Worm (Caenorhabditis elegans) whole organism, L4/young adult: ENCODE data around the gene lnkn-1.

Experiments
- W03F9.2 ChIP-seq: fragments of 150-350 bp; optimal IDR thresholded peaks from 2 replicates; lab custom pipeline; 2014; ENCODE audit warnings: missing biosample characterization, missing genetic modification characterization
- dao-5 ChIP-seq: sonication (generic microtip); optimal IDR thresholded peaks from 2 replicates; lab custom pipeline; 2016; ENCODE audit warnings: missing genotype, missing genetic modification characterization, moderate library complexity, missing compliant biosample characterization
- him-1 ChIP-seq: sonication (generic microtip); optimal IDR thresholded peaks from 2 replicates; lab custom pipeline; 2016; ENCODE audit warnings: missing genotype, missing genetic modification reagents, missing genetic modification characterization, missing compliant biosample characterization

Gene lnkn-1

DNA sequence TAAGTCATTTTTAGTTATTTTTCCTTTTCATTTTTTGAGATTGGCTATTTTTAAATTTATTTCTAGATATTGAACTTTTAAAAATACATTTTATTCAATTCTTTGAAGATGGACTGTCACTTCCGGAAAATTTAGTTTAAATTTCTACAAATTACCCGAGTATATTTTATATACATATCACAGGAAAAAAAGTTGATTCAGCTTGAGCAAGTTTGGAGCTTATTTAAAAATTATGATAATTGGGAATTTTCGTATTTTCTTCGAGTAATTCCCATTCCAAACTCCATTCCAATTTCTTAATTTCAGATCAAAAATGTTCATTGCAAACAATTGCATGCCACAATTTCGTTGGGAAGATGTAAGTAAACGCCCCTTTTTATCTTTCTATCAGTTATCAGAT, 39.7 kb downstream of the lnkn-1 start, which contains the start of gene arrd-15:
arrd-15 (plus strand) TSS at position 301 of the 400 bp plus-strand sequence.
- TF ChIP-seq W03F9.2 (tag; lab: Kevin White, UChicago) (no peak), dao-5 (tag; lab: Kevin White, UChicago) (no peak), him-1 (tag; lab: Kevin White, UChicago) (no peak)

DNA sequence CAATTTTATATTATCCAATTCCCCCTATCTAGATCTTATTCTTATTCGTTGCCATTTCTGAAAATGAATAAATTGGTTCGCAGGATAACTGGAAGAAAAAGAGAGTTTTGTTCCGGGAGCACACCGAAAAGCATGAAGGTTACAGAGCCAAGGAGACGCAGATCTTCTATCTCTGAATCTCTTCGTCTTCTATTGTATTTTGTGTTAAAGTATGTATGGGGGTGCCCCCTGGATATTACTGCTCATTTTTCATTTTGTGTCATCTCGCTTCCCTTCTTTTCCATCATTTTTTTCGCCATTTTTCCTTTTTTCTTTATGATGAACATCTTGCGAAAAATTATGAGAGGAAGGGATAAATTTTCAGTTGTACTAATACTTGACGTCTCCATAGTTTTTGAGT, 43.7 kb downstream of the lnkn-1 start:
- TF ChIP-seq him-1 (tag; lab: Kevin White, UChicago) = no peak

DNA sequence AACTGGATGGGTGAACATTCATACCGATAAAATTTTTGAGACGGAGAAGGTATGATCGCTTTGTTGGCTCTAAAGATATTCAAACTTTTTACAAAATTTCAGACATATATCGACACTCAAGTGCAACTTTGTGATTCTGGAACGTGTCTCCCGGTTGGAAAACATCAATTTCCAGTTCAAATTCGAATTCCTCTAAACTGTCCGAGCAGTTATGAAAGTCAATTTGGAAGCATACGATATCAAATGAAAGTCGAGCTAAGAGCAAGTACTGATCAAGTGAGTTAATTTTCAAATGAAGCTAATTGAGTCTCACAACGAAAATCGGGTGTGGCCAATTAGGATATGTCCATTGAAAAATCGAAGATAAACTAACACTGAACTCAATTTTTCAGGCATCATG, 44.3 kb downstream of the lnkn-1 start:
- TF ChIP-seq dao-5 (tag; lab: Kevin White, UChicago) = no peak
- TF ChIP-seq him-1 (tag; lab: Kevin White, UChicago) = no peak
- TF ChIP-seq W03F9.2 (tag; lab: Kevin White, UChicago) = no peak

DNA sequence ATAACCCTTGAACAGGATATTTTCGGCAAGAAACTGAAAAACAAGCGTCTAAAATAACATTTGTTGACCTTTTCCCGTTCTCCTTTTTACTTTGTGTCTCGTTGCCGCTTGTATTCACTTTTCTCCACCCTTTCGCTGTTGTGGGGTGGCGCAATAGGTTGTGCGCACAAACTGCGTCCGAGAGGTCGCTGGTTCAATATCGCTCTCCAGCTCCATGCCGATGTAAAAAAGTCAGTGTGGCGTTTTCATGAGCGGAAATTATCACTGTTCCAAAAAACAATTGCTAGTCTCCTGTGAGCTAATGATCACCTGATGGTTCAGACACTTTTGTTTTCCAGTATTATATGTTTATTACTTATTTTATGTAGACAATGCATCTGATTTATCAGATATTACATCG, 47.5 kb downstream of the lnkn-1 start:
- TF ChIP-seq W03F9.2 (tag; lab: Kevin White, UChicago) = peak; percentile 31
- peak; percentile 4 for TF ChIP-seq dao-5 (tag; lab: Kevin White, UChicago)
- peak; percentile 92 for TF ChIP-seq him-1 (tag; lab: Kevin White, UChicago)
